Fruit fly (Drosophila melanogaster): Measurements from ENCODE around the gene CG7886.

The CG7886 gene

DNA sequence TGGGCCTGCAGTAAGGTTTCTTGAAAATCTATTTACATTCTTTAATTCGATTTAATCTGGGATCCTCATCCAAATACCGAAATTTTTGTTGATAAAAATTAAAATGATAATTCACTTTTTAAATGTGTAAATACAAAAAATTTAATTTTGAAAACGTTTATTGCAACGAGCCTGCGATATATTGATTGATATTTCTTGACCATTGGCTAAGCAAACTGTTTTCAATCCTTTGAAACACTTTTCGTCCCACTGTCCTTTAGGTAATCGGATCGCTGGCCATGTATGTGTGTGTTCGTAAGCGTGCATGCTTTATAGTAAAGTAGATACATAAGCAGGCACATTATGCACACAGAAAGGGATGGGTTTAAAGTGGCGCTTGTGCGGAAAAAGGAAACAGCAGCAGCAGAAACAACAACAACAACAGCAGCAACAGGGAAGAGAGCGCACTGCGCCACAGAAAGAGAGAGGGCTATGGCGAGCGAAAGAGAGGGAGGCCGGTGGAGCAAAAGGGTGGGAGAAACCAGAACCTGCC lies 18.2 kb downstream of the CG7886 start (continued):
- TF ChIP-seq Dp (GFP tag; optimal IDR thresholded peaks at IDR 0.05) (no peak), pnt (GFP tag; optimal IDR thresholded peaks at IDR 0.05) (no peak), slou (GFP tag; optimal IDR thresholded peaks at IDR 0.05) (no peak), CG2116 (GFP tag; optimal IDR thresholded peaks at IDR 0.05) (peak; percentile 24), Neu2 (GFP tag; optimal IDR thresholded peaks at IDR 0.05; ENCODE audit: borderline replicate concordance) (no peak), CG3838 (GFP tag; optimal IDR thresholded peaks at IDR 0.05) (no peak), CG9437 (GFP tag; optimal IDR thresholded peaks at IDR 0.05) (no peak), CG15696 (tag; optimal IDR thresholded peaks at IDR 0.05) (no peak), CG12769 (tag; optimal IDR thresholded peaks at IDR 0.05) (no peak), CoRest (tag; optimal IDR thresholded peaks at IDR 0.05) (peak; percentile 47), CG15073 (GFP tag; optimal IDR thresholded peaks at IDR 0.05) (no peak), CG2199 (GFP tag; IDR thresholded peaks at IDR 0.05) (no peak), odd (GFP tag; optimal IDR thresholded peaks at IDR 0.05) (no peak), CG3065 (GFP tag; optimal IDR thresholded peaks at IDR 0.05) (peak; percentile 44), Dip2 (GFP tag; IDR thresholded peaks at IDR 0.05) (no peak), stc (GFP tag; IDR thresholded peaks at IDR 0.05) (no peak), CG2129 (GFP tag; IDR thresholded peaks at IDR 0.05; ENCODE audit: partially characterized antibody) (no peak), CG10959 (GFP tag; IDR thresholded peaks at IDR 0.05) (no peak), CG7271 (tag; optimal IDR thresholded peaks at IDR 0.05) (no peak), Doc2 (GFP tag; IDR thresholded peaks at IDR 0.05) (no peak), Abd-B (GFP tag; optimal IDR thresholded peaks at IDR 0.05) (no peak), tap (tag; optimal IDR thresholded peaks at IDR 0.05) (no peak), CG3163 (GFP tag; optimal IDR thresholded peaks at IDR 0.05) (no peak), Lhr (GFP tag; optimal IDR thresholded peaks at IDR 0.05) (no peak), CG30431 (GFP tag; optimal IDR thresholded peaks at IDR 0.05) (peak; percentile 19), ac (GFP tag; optimal IDR thresholded peaks at IDR 0.05) (no peak), chif (GFP tag; optimal IDR thresholded peaks at IDR 0.05) (peak in 1 of 2 experiments; percentile 58), CG8388 (GFP tag; optimal IDR thresholded peaks at IDR 0.05) (peak; percentile 66), D (optimal IDR thresholded peaks at IDR 0.05) (no peak), D (GFP tag; optimal IDR thresholded peaks at IDR 0.05) (no peak), BEAF-32 (GFP tag; optimal IDR thresholded peaks at IDR 0.05) (no peak), Mad (GFP tag; optimal IDR thresholded peaks at IDR 0.05) (peak; percentile 36), CG10321 (GFP tag; IDR thresholded peaks at IDR 0.05) (no peak), Poxn (GFP tag; IDR thresholded peaks at IDR 0.05) (no peak), CG6854 (GFP tag; optimal IDR thresholded peaks at IDR 0.05) (no peak), Aef1 (GFP tag; IDR thresholded peaks at IDR 0.05) (no peak), fd96Cb (tag; optimal IDR thresholded peaks at IDR 0.05) (peak; percentile 44), CG10366 (GFP tag; IDR thresholded peaks at IDR 0.05) (no peak; the same call in 1 of the 2 replicates), CG12391 (tag; optimal IDR thresholded peaks at IDR 0.05) (peak; percentile 70), CG17361 (GFP tag; IDR thresholded peaks at IDR 0.05) (peak; percentile 75; the same call in 2 of the 3 replicates), sima (GFP tag; optimal IDR thresholded peaks at IDR 0.05) (no peak), Xrp1 (GFP tag; IDR thresholded peaks at IDR 0.05) (peak; percentile 75), CG17802 (tag; optimal IDR thresholded peaks at IDR 0.05) (no peak), repo (GFP tag; optimal IDR thresholded peaks at IDR 0.05) (no peak), sim (GFP tag; IDR thresholded peaks at IDR 0.05) (0 out of 2 replicates have a peak, but pooled peaks have one; percentile 8), Kr (GFP tag; optimal IDR thresholded peaks at IDR 0.05) (no peak), HLH3B (GFP tag; IDR thresholded peaks at IDR 0.05) (peak; percentile 40; the same call in 1 of the 2 replicates), CG3995 (GFP tag; optimal IDR thresholded peaks at IDR 0.05) (no peak), Rfx (GFP tag; IDR thresholded peaks at IDR 0.05) (no peak), gt (GFP tag; IDR thresholded peaks at IDR 0.05) (no peak), CG12299 (tag; optimal IDR thresholded peaks at IDR 0.05) (no peak)

Data from whole organism, embryonic.